Fruit fly (Drosophila melanogaster): ENCODE results near the gene CG11668.

DNA sequence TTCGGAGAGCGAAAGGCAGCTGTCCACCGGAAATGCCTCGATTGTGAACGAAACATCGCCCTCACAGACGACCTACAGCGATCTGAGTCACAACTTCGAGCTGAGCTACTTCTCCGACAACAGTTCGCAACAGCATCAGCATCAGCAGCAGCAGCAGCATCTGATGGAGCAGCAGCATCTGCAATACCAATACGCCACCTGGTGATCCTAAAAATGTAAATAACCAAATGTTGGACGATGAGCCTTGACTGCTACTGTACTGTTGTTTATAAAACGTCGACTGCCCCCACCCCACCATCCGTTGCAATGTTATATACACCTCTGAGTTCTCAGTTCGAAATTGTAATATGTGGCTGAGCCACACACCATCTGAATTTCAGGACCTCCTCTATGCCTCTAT, 39.1 kb downstream of the CG11668 start:
- no peak for TF ChIP-seq CG8478 (optimal IDR thresholded peaks at IDR 0.05)
- TF ChIP-seq CTCF (optimal IDR thresholded peaks at IDR 0.05): peak; percentile 84 to 94

Measured in S2 (cell line).